Fruit fly (Drosophila melanogaster) whole organism, embryonic: Measurements from ENCODE around the gene Srr.

Experiments used
- Antp ChIP-seq: fragments of 200-800 bp; sonication (Bioruptor generic); optimal IDR thresholded peaks from 3 replicates; lab custom pipeline; 2016; ENCODE audit warnings: missing biosample characterization, missing genetic modification characterization
- B-H1 ChIP-seq: fragments of 200-800 bp; sonication (Bioruptor generic); IDR thresholded peaks from 3 replicates; pipeline ENCODE4 v1.3.6; 2022; ENCODE audit warnings: missing biosample characterization, missing genetic modification characterization
- CG10431 ChIP-seq: fragments of 200-800 bp; sonication (Bioruptor generic); optimal IDR thresholded peaks from 3 replicates; lab custom pipeline; 2018; ENCODE audit warnings: missing biosample characterization, mild to moderate bottlenecking, missing genetic modification characterization
- CG10959 ChIP-seq: fragments of 200-800 bp; sonication (Bioruptor generic); IDR thresholded peaks from 2 replicates; pipeline ENCODE4 v1.3.6; 2022; ENCODE audit warnings: missing biosample characterization, missing genetic modification characterization
- CG12391 ChIP-seq: fragments of 200-800 bp; sonication (Bioruptor generic); optimal IDR thresholded peaks from 3 replicates; lab custom pipeline; 2018; ENCODE audit warnings: missing biosample characterization, mild to moderate bottlenecking, missing genetic modification characterization, moderate library complexity
- CG12769 ChIP-seq: fragments of 200-800 bp; sonication (Bioruptor generic); optimal IDR thresholded peaks from 2 replicates; lab custom pipeline; 2019; ENCODE audit warnings: missing biosample characterization, mild to moderate bottlenecking, missing genetic modification characterization, moderate library complexity
- CG14667 ChIP-seq: fragments of 200-800 bp; sonication (Bioruptor generic); IDR thresholded peaks from 2 replicates; pipeline ENCODE4 v1.3.6; 2022; ENCODE audit warnings: missing biosample characterization, missing genetic modification characterization
- CG15601 ChIP-seq: fragments of 200-800 bp; sonication (Bioruptor generic); optimal IDR thresholded peaks from 3 replicates; lab custom pipeline; 2019; ENCODE audit warnings: missing biosample characterization, mild to moderate bottlenecking, missing genetic modification characterization, moderate library complexity
- CG17802 ChIP-seq: fragments of 200-800 bp; sonication (Bioruptor generic); optimal IDR thresholded peaks from 2 replicates; lab custom pipeline; 2018; ENCODE audit warnings: missing biosample characterization, mild to moderate bottlenecking, missing genetic modification characterization, moderate library complexity
- CG18619 ChIP-seq: fragments of 200-800 bp; sonication (Bioruptor generic); optimal IDR thresholded peaks from 3 replicates; lab custom pipeline; 2017; ENCODE audit warnings: missing biosample characterization, mild to moderate bottlenecking, missing genetic modification characterization
- CG30020 ChIP-seq: fragments of 200-800 bp; optimal IDR thresholded peaks from 2 replicates; lab custom pipeline; 2019; ENCODE audit warnings: missing biosample characterization, mild to moderate bottlenecking, missing genetic modification characterization, moderate library complexity
- CG4424 ChIP-seq: fragments of 200-800 bp; sonication (Bioruptor generic); optimal IDR thresholded peaks from 3 replicates; lab custom pipeline; 2016; ENCODE audit warnings: missing biosample characterization, missing genetic modification characterization
- CG6254 ChIP-seq: fragments of 200-800 bp; sonication (Bioruptor generic); optimal IDR thresholded peaks from 3 replicates; lab custom pipeline; 2017; ENCODE audit warnings: mild to moderate bottlenecking, missing biosample characterization, missing genetic modification reagents, missing genetic modification characterization
- CG6654 ChIP-seq: fragments of 200-800 bp; sonication (Bioruptor generic); optimal IDR thresholded peaks from 2 replicates; lab custom pipeline; 2017; ENCODE audit warnings: missing biosample characterization, mild to moderate bottlenecking, missing genetic modification characterization
- CG7357 ChIP-seq: fragments of 200-800 bp; sonication (Bioruptor generic); IDR thresholded peaks from 3 replicates; pipeline ENCODE4 v1.3.6; 2022; ENCODE audit warnings: missing biosample characterization, missing genetic modification characterization
- CG7745 ChIP-seq: fragments of 200-800 bp; sonication (Bioruptor generic); optimal IDR thresholded peaks from 2 replicates; lab custom pipeline; 2018; ENCODE audit warnings: missing biosample characterization, mild to moderate bottlenecking, missing genetic modification characterization, moderate library complexity
- CG9932 ChIP-seq: fragments of 200-800 bp; sonication (Bioruptor generic); IDR thresholded peaks from 2 replicates; pipeline ENCODE4 v1.3.6; 2022; ENCODE audit warnings: missing biosample characterization, missing genetic modification characterization
- D ChIP-seq, 2 experiments: fragments of 200-800 bp in 1 of 2; fragments of >200 bp in 1 of 2; sonication (Bioruptor generic) in 1 of 2; optimal IDR thresholded peaks; 2 replicates in 1 of 2; 3 replicates in 1 of 2; lab custom pipeline; 2017; ENCODE audit warnings: mild to moderate bottlenecking in 1 of 2, missing biosample characterization in 1 of 2, missing genetic modification characterization in 1 of 2, missing genetic modification reagents in 1 of 2
- D19A ChIP-seq: fragments of 200-800 bp; optimal IDR thresholded peaks from 3 replicates; lab custom pipeline; 2019; ENCODE audit warnings: missing biosample characterization, mild to moderate bottlenecking, missing genetic modification characterization, moderate library complexity
- Deaf1 ChIP-seq: fragments of 200-800 bp; optimal IDR thresholded peaks from 3 replicates; lab custom pipeline; 2019; ENCODE audit warnings: missing biosample characterization, mild to moderate bottlenecking, missing genetic modification characterization, moderate library complexity
- Doc3 ChIP-seq: fragments of 200-800 bp; sonication (Bioruptor generic); IDR thresholded peaks from 3 replicates; pipeline ENCODE4 v1.3.6; 2022; ENCODE audit warnings: missing biosample characterization, missing genetic modification characterization; ENCODE audit not compliant: partially characterized antibody
- Drgx ChIP-seq: fragments of 200-800 bp; sonication (Bioruptor generic); IDR thresholded peaks from 2 replicates; pipeline ENCODE4 v1.3.6; 2022; ENCODE audit warnings: missing biosample characterization, missing genetic modification characterization
- E2f1 ChIP-seq: fragments of 200-800 bp; sonication (Bioruptor generic); IDR thresholded peaks from 2 replicates; pipeline ENCODE4 v1.3.6; 2022; ENCODE audit warnings: missing biosample characterization, missing genetic modification characterization
- Eip74EF ChIP-seq, 2 experiments: fragments of 200-800 bp in 1 of 2; fragments of >200 bp in 1 of 2; sonication (Bioruptor generic) in 1 of 2; optimal IDR thresholded peaks; 2 replicates each; lab custom pipeline; 2017 to 2019; ENCODE audit warnings: missing biosample characterization in 2 of 2, missing genetic modification characterization in 2 of 2, mild to moderate bottlenecking in 1 of 2, moderate library complexity in 1 of 2
- Hr39 ChIP-seq: fragments of >200 bp; optimal IDR thresholded peaks from 2 replicates; lab custom pipeline; 2017
- Jarid2 ChIP-seq: fragments of 200-800 bp; sonication (Bioruptor generic); optimal IDR thresholded peaks from 3 replicates; lab custom pipeline; 2017; ENCODE audit warnings: mild to moderate bottlenecking, missing biosample characterization, missing genetic modification reagents, missing genetic modification characterization
- MBD-R2 ChIP-seq: fragments of 200-800 bp; sonication (Bioruptor generic); IDR thresholded peaks from 2 replicates; pipeline ENCODE4 v1.3.6; 2022; ENCODE audit warnings: missing biosample characterization, missing genetic modification characterization
- NC2β ChIP-seq: fragments of 200-800 bp; sonication (Bioruptor generic); optimal IDR thresholded peaks from 2 replicates; lab custom pipeline; 2016; ENCODE audit warnings: missing biosample characterization, missing genetic modification characterization
- Nf-YA ChIP-seq: fragments of 200-800 bp; sonication (Bioruptor generic); IDR thresholded peaks from 2 replicates; pipeline ENCODE4 v1.3.6; 2022; ENCODE audit warnings: missing biosample characterization, missing genetic modification characterization
- ap ChIP-seq: fragments of 200-800 bp; sonication (Bioruptor generic); IDR thresholded peaks from 2 replicates; pipeline ENCODE4 v1.3.6; 2022; ENCODE audit warnings: missing biosample characterization, missing genetic modification characterization
- ara ChIP-seq: fragments of 200-800 bp; sonication (Bioruptor generic); IDR thresholded peaks from 2 replicates; pipeline ENCODE4 v1.3.6; 2022; ENCODE audit warnings: missing biosample characterization, missing genetic modification characterization
- ash1 ChIP-seq: fragments of 200-800 bp; sonication (Bioruptor generic); optimal IDR thresholded peaks from 2 replicates; lab custom pipeline; 2018; ENCODE audit warnings: missing biosample characterization, mild to moderate bottlenecking, missing genetic modification characterization
- bigmax ChIP-seq: fragments of 200-800 bp; sonication (Bioruptor generic); optimal IDR thresholded peaks from 2 replicates; lab custom pipeline; 2018; ENCODE audit warnings: missing biosample characterization, mild to moderate bottlenecking, missing genetic modification characterization
- bowl ChIP-seq: fragments of 200-800 bp; sonication (Bioruptor generic); IDR thresholded peaks from 2 replicates; pipeline ENCODE4 v1.3.6; 2022; ENCODE audit warnings: missing biosample characterization, missing genetic modification characterization
- bsh ChIP-seq, 2 experiments: fragments of 200-800 bp; sonication (Bioruptor generic); optimal IDR thresholded peaks; 2 replicates each; lab custom pipeline; 2017 to 2018; ENCODE audit warnings: mild to moderate bottlenecking in 2 of 2, missing biosample characterization in 2 of 2, missing genetic modification characterization in 2 of 2, moderate library complexity in 1 of 2
- esg ChIP-seq: fragments of 200-800 bp; sonication (Bioruptor generic); conservative IDR thresholded peaks from 2 replicates; pipeline ENCODE4 v1.3.6; 2022; ENCODE audit warnings: missing biosample characterization, missing genetic modification characterization
- ind ChIP-seq: fragments of 200-800 bp; sonication (Bioruptor generic); optimal IDR thresholded peaks from 3 replicates; lab custom pipeline; 2016; ENCODE audit warnings: missing biosample characterization, missing genetic modification characterization
- lbe ChIP-seq: fragments of 200-800 bp; sonication (Bioruptor generic); optimal IDR thresholded peaks from 2 replicates; lab custom pipeline; 2016; ENCODE audit warnings: missing biosample characterization, mild to moderate bottlenecking, missing genetic modification characterization
- repo ChIP-seq: fragments of 200-800 bp; sonication (Bioruptor generic); optimal IDR thresholded peaks from 2 replicates; lab custom pipeline; 2016; ENCODE audit warnings: missing biosample characterization, missing genetic modification characterization
- rib ChIP-seq: fragments of 200-800 bp; sonication (Bioruptor generic); IDR thresholded peaks from 2 replicates; pipeline ENCODE4 v1.3.6; 2022; ENCODE audit warnings: missing biosample characterization, missing genetic modification characterization
- ro ChIP-seq: fragments of 200-800 bp; sonication (Bioruptor generic); IDR thresholded peaks from 2 replicates; pipeline ENCODE4 v1.3.6; 2022; ENCODE audit warnings: missing biosample characterization, missing genetic modification characterization
- sd ChIP-seq: fragments of 200-800 bp; sonication (Bioruptor generic); optimal IDR thresholded peaks from 3 replicates; lab custom pipeline; 2018; ENCODE audit warnings: missing biosample characterization, mild to moderate bottlenecking, missing genetic modification characterization, moderate library complexity
- shn ChIP-seq: fragments of 200-800 bp; sonication (Bioruptor generic); optimal IDR thresholded peaks from 3 replicates; lab custom pipeline; 2016; ENCODE audit warnings: missing biosample characterization, missing genetic modification characterization

The Srr gene

DNA sequence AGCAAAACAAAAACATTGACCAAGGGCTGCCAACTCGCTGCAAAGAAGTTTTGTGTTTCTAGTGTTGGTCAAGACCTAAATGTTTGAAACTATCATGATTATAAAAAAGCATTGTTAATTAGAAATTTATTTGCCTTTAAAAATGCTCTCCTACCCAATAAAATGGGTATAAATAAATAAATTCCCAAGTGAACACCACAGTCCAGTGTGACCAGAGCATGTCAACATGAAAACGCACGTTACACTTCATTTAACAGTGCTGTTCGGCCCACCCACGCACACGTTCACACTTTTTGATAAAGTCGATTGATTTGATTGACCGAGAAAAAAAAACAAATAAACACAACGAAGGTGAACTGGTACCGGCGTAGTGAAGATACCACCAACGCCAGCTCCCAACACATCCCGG is 38.9 kb downstream of the Srr start, which contains the start of the genes CG9356, BBIP1 and CG8135 (continued):
- peak; percentile 59 for TF ChIP-seq CG30020 (tag; lab: Kevin White, UChicago)
- TF ChIP-seq CG6254, result peak; percentile 56
- peak; percentile 85 for TF ChIP-seq ind (GFP tag; lab: Kevin White, UChicago)
- no peak for TF ChIP-seq sd (tag; lab: Kevin White, UChicago)
- TF ChIP-seq bsh (GFP tag; optimal IDR thresholded peaks at IDR 0.05; lab: Kevin White, UChicago), result peak in 1 of 2 experiments; percentile 67
- TF ChIP-seq ro (GFP tag; lab: Robert Waterston, UW), result no peak
- peak; percentile 84 for TF ChIP-seq CG4424 (GFP tag; lab: Kevin White, UChicago)
- TF ChIP-seq CG10959 (GFP tag; lab: Robert Waterston, UW), result no peak
- peak; percentile 30; the same call in 1 of the 2 replicates for TF ChIP-seq Nf-YA (GFP tag; lab: Robert Waterston, UW)
- TF ChIP-seq CG7745 (tag; lab: Kevin White, UChicago), result no peak
- no peak for TF ChIP-seq Eip74EF (GFP tag; optimal IDR thresholded peaks at IDR 0.05; lab: Kevin White, UChicago)
- TF ChIP-seq CG14667 (GFP tag; lab: Robert Waterston, UW), result no peak
- TF ChIP-seq CG10431 (GFP tag; lab: Kevin White, UChicago), result no peak
- TF ChIP-seq B-H1 (GFP tag; lab: Robert Waterston, UW), result 0 out of 3 replicates have a peak, but pooled peaks have one; percentile 28
- TF ChIP-seq bigmax (GFP tag; lab: Kevin White, UChicago), result no peak
- TF ChIP-seq CG17802 (tag; lab: Kevin White, UChicago), result peak; percentile 25
- TF ChIP-seq E2f1 (GFP tag; lab: Robert Waterston, UW), result peak; percentile 66
- peak; percentile 87 for TF ChIP-seq CG12391 (tag; lab: Kevin White, UChicago)
- no peak for TF ChIP-seq Doc3 (GFP tag; lab: Robert Waterston, UW)
- TF ChIP-seq shn (GFP tag; lab: Kevin White, UChicago), result peak; percentile 57
- peak; percentile 65 for TF ChIP-seq ara
- TF ChIP-seq D (optimal IDR thresholded peaks at IDR 0.05; lab: Kevin White, UChicago), result no peak
- TF ChIP-seq D (GFP tag; optimal IDR thresholded peaks at IDR 0.05; lab: Kevin White, UChicago), result peak; percentile 19
- TF ChIP-seq bowl (GFP tag; lab: Robert Waterston, UW), result no peak
- TF ChIP-seq CG6654 (GFP tag; lab: Kevin White, UChicago), result no peak
- peak; percentile 29; the same call in 1 of the 3 replicates for TF ChIP-seq CG7357 (GFP tag; lab: Robert Waterston, UW)
- TF ChIP-seq ap (GFP tag; lab: Robert Waterston, UW), result no peak
- TF ChIP-seq Antp (GFP tag; lab: Kevin White, UChicago), result peak; percentile 73
- TF ChIP-seq, all 482 proteins: peak for 303

DNA sequence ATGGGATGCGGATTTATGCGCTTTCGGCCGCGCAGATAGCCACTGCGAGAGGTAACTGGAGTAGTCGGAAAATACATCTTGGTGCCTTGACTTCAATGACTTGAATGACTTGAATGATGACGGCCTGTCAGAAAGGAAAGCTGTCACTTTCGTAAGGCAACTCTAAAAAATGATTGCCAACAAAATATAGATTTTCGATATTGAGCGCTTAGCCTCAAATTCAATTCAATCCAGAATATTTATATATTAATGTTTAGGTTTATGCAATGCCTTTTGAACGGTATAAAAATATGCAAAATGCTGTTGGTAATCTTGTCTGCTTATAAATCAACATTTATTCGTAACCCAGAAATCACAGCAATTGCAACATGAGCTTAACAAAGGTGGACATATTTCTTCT is 42.9 kb downstream of the Srr start, which contains the start of gene CG44261:
CG44261 (minus strand) TSS at position 101 of the 400 bp plus-strand sequence.
- TF ChIP-seq lbe (GFP tag; lab: Kevin White, UChicago) (no peak), CG18619 (GFP tag; lab: Kevin White, UChicago) (no peak), repo (GFP tag; lab: Kevin White, UChicago) (no peak), Drgx (GFP tag; lab: Robert Waterston, UW) (no peak), Jarid2 (GFP tag; lab: Kevin White, UChicago) (no peak), rib (no peak), D19A (tag; lab: Kevin White, UChicago) (no peak), esg (GFP tag; lab: Robert Waterston, UW) (no peak), Deaf1 (tag; lab: Kevin White, UChicago) (no peak), CG15601 (tag; lab: Kevin White, UChicago) (no peak), CG12769 (tag; lab: Kevin White, UChicago) (no peak), ash1 (no peak), Hr39 (no peak), NC2β (no peak), MBD-R2 (GFP tag; lab: Robert Waterston, UW) (no peak), CG9932 (GFP tag; lab: Robert Waterston, UW) (no peak)
